Worm (Caenorhabditis elegans) whole organism, L1 larva: ENCODE data around the gene C32H11.3.
A peak's percentile ranks its signal among the peaks of the same experiment; 100 is the strongest.

Source experiments
- aha-1 ChIP-seq: fragments of 150-350 bp; optimal IDR thresholded peaks from 2 replicates; lab custom pipeline; 2014; ENCODE audit warnings: missing biosample characterization, missing genetic modification characterization
- alr-1 ChIP-seq: fragments of 200-800 bp; sonication (Bioruptor generic); optimal IDR thresholded peaks from 2 replicates; lab custom pipeline; 2018; ENCODE audit warnings: borderline replicate concordance, mild to moderate bottlenecking, missing genetic modification characterization, missing compliant biosample characterization
- ama-1 ChIP-seq: fragments of 150-350 bp; optimal IDR thresholded peaks from 2 replicates; lab custom pipeline; 2014
- blmp-1 ChIP-seq: fragments of 150-350 bp; optimal IDR thresholded peaks from 2 replicates; lab custom pipeline; 2014; ENCODE audit warnings: missing biosample characterization, missing genetic modification characterization
- ceh-63 ChIP-seq: fragments of 200-800 bp; sonication (Bioruptor generic); optimal IDR thresholded peaks from 2 replicates; lab custom pipeline; 2018; ENCODE audit warnings: mild to moderate bottlenecking, missing genetic modification characterization, missing compliant biosample characterization
- elt-2 ChIP-seq: sonication (generic microtip); optimal IDR thresholded peaks from 2 replicates; lab custom pipeline; 2016; ENCODE audit warnings: missing genetic modification characterization, mild to moderate bottlenecking, inconsistent platforms, missing compliant biosample characterization, missing genetic modification reagents
- elt-3 ChIP-seq, 6 experiments: fragments of 150-350 bp in 1 of 6; sonication (generic microtip); optimal IDR thresholded peaks; 2 replicates each; lab custom pipeline; 2017 to 2018; ENCODE audit warnings: missing biosample characterization in 6 of 6, missing genetic modification characterization in 6 of 6, inconsistent platforms in 1 of 6
- fkh-10 ChIP-seq: sonication (generic microtip); optimal IDR thresholded peaks from 2 replicates; lab custom pipeline; 2017; ENCODE audit warnings: missing biosample characterization, missing genetic modification reagents, missing genetic modification characterization
- fos-1 ChIP-seq: fragments of 150-350 bp; optimal IDR thresholded peaks from 2 replicates; lab custom pipeline; 2014; ENCODE audit warnings: missing biosample characterization, missing genetic modification characterization
- grh-1 ChIP-seq: fragments of 200-800 bp; sonication (Bioruptor generic); IDR thresholded peaks from 2 replicates; pipeline ENCODE4 v1.3.6; 2022; ENCODE audit warnings: missing genetic modification reagents, missing genetic modification characterization, missing compliant biosample characterization
- isw-1 ChIP-seq: fragments of 200-800 bp; sonication (Bioruptor generic); IDR thresholded peaks from 2 replicates; pipeline ENCODE4 v1.3.6; 2022; ENCODE audit warnings: missing genetic modification characterization, missing compliant biosample characterization
- jun-1 ChIP-seq: fragments of 150-350 bp; optimal IDR thresholded peaks from 2 replicates; lab custom pipeline; 2014; ENCODE audit warnings: missing biosample characterization, missing genetic modification reagents, missing genetic modification characterization
- lin-15B ChIP-seq: fragments of 150-350 bp; sonication (generic microtip); optimal IDR thresholded peaks from 3 replicates; lab custom pipeline; 2014; ENCODE audit warnings: missing biosample characterization, missing genetic modification characterization
- lin-35 ChIP-seq, 2 experiments: fragments of 150-350 bp; optimal IDR thresholded peaks; 2 replicates each; lab custom pipeline; 2014; ENCODE audit warnings: missing biosample characterization in 2 of 2, missing genetic modification characterization in 2 of 2, missing genetic modification reagents in 2 of 2
- lsy-2 ChIP-seq, 2 experiments: fragments of 150-350 bp; optimal IDR thresholded peaks; 2 replicates each; lab custom pipeline; 2014; ENCODE audit warnings: missing biosample characterization in 2 of 2, missing genetic modification characterization in 2 of 2
- mdl-1 ChIP-seq, 2 experiments: fragments of 150-350 bp; optimal IDR thresholded peaks; 2 replicates each; lab custom pipeline; 2014 to 2017; ENCODE audit warnings: missing biosample characterization in 2 of 2, missing genetic modification characterization in 2 of 2, inconsistent platforms in 1 of 2
- nhr-20 ChIP-seq: sonication (generic microtip); optimal IDR thresholded peaks from 2 replicates; lab custom pipeline; 2016; ENCODE audit warnings: mild to moderate bottlenecking, missing genetic modification characterization, missing compliant biosample characterization
- nhr-28 ChIP-seq: fragments of 150-350 bp; optimal IDR thresholded peaks from 2 replicates; lab custom pipeline; 2014; ENCODE audit warnings: missing biosample characterization, missing genetic modification characterization
- nhr-47 ChIP-seq: sonication (generic microtip); optimal IDR thresholded peaks from 2 replicates; lab custom pipeline; 2016; ENCODE audit warnings: mild to moderate bottlenecking, missing genetic modification characterization, moderate library complexity, missing compliant biosample characterization
- nhr-71 ChIP-seq: sonication (generic microtip); optimal IDR thresholded peaks from 2 replicates; lab custom pipeline; 2016; ENCODE audit warnings: mild to moderate bottlenecking, missing genetic modification characterization, moderate library complexity, missing compliant biosample characterization
- nhr-85 ChIP-seq: sonication (generic microtip); peaks from one replicate; lab custom pipeline; 2016; ENCODE audit warnings: missing genetic modification characterization, inconsistent platforms, missing compliant biosample characterization
- pax-3 ChIP-seq: fragments of 200-800 bp; sonication (Bioruptor generic); optimal IDR thresholded peaks from 2 replicates; lab custom pipeline; 2018; ENCODE audit warnings: mild to moderate bottlenecking, missing genetic modification characterization, moderate library complexity, missing compliant biosample characterization
- snpc-4 ChIP-seq: fragments of 150-350 bp; optimal IDR thresholded peaks from 2 replicates; lab custom pipeline; 2014; ENCODE audit warnings: missing biosample characterization, missing genetic modification characterization
- sox-4 ChIP-seq: sonication (generic microtip); optimal IDR thresholded peaks from 2 replicates; lab custom pipeline; 2016; ENCODE audit warnings: missing genetic modification characterization, missing compliant biosample characterization
- sup-37 ChIP-seq: fragments of 200-800 bp; sonication (Bioruptor generic); optimal IDR thresholded peaks from 2 replicates; lab custom pipeline; 2018; ENCODE audit warnings: mild to moderate bottlenecking, missing genetic modification characterization, missing compliant biosample characterization
- swsn-7 ChIP-seq: sonication (generic microtip); optimal IDR thresholded peaks from 2 replicates; lab custom pipeline; 2016; ENCODE audit warnings: missing genetic modification characterization, missing compliant biosample characterization
- tbx-2 ChIP-seq: sonication (generic microtip); optimal IDR thresholded peaks from 2 replicates; lab custom pipeline; 2016; ENCODE audit warnings: missing genetic modification characterization, missing compliant biosample characterization
- unc-30 ChIP-seq: sonication (generic microtip); optimal IDR thresholded peaks from 2 replicates; lab custom pipeline; 2017; ENCODE audit warnings: missing biosample characterization, missing genetic modification characterization
- unc-62 ChIP-seq: fragments of 150-350 bp; optimal IDR thresholded peaks from 2 replicates; lab custom pipeline; 2014; ENCODE audit warnings: missing biosample characterization, missing genetic modification reagents, missing genetic modification characterization
- unc-86 ChIP-seq: sonication (generic microtip); optimal IDR thresholded peaks from 2 replicates; lab custom pipeline; 2016; ENCODE audit warnings: missing genetic modification characterization, missing compliant biosample characterization

The C32H11.3 gene

ce11 chrIV:12906529-12906928 is 11.8 kb upstream of the C32H11.3 start, which contains the start of gene K08D8.3:
K08D8.3 (minus strand) TSS chrIV:12906659.
- TF ChIP-seq ceh-63 (GFP tag; lab: Kevin White, UChicago), result no peak
- no peak for TF ChIP-seq sox-4 (tag; lab: Kevin White, UChicago)
- TF ChIP-seq unc-30 (tag; lab: Kevin White, UChicago), result no peak
- TF ChIP-seq lin-35 (GFP tag; optimal IDR thresholded peaks at IDR 0.05; lab: Kevin White, UChicago), result peak in 1 of 2 experiments; percentile 16
- TF ChIP-seq fkh-10 (GFP tag; lab: Kevin White, UChicago), result no peak
- peak; percentile 86 for TF ChIP-seq elt-2
- TF ChIP-seq nhr-20 (tag; lab: Kevin White, UChicago), result peak; percentile 11
- TF ChIP-seq unc-86 (tag; lab: Kevin White, UChicago), result no peak
- TF ChIP-seq elt-3 (tag; optimal IDR thresholded peaks at IDR 0.05; lab: Kevin White, UChicago), result no peak
- no peak for TF ChIP-seq nhr-85 (tag; lab: Kevin White, UChicago)
- no peak for TF ChIP-seq isw-1

ce11 chrIV:12909871-12910270 is 8.5 kb upstream of the C32H11.3 start, which contains the start of gene K08D8.4:
K08D8.4 (minus strand) TSS chrIV:12909998.
- TF ChIP-seq unc-30 (tag; lab: Kevin White, UChicago) (no peak), blmp-1 (tag; lab: Kevin White, UChicago) (no peak), elt-2 (peak; percentile 58), fos-1 (tag; lab: Kevin White, UChicago) (no peak)

ce11 chrIV:12911990-12912389 is 6.4 kb upstream of the C32H11.3 start, which contains the start of gene K08D8.5:
K08D8.5 (minus strand) TSS chrIV:12912129.
- peak; percentile 84 for TF ChIP-seq elt-2
- no peak for TF ChIP-seq pax-3 (tag; lab: Kevin White, UChicago)

- TF ChIP-seq swsn-7 (tag; lab: Kevin White, UChicago), result no peak
- peak; percentile 0 for TF ChIP-seq nhr-85 (tag; lab: Kevin White, UChicago)
- TF ChIP-seq sup-37 (GFP tag; lab: Kevin White, UChicago), result no peak
- TF ChIP-seq lin-15B (tag; lab: Kevin White, UChicago), result no peak
These were observed 3.8 kb upstream of the C32H11.3 start, which contains the start of gene irg-6 for ce11 chrIV:12914532-12915019. irg-6 (minus strand) TSS chrIV:12914969.

ce11 chrIV:12915479-12915878 is 2.9 kb upstream of the C32H11.3 start, which contains the start of gene srz-15:
srz-15 (plus strand) TSS chrIV:12915779.
- TF ChIP-seq grh-1 (GFP tag; lab: Robert Waterston, UW) (no peak), blmp-1 (tag; lab: Kevin White, UChicago) (no peak)

ce11 chrIV:12920553-12920952 is 2.2 kb downstream of the C32H11.3 start:
- TF ChIP-seq jun-1 (tag; lab: Kevin White, UChicago), result no peak
- no peak for TF ChIP-seq aha-1 (tag; lab: Kevin White, UChicago)
- TF ChIP-seq tbx-2 (tag; lab: Kevin White, UChicago), result no peak
- no peak for TF ChIP-seq nhr-71
- no peak for TF ChIP-seq snpc-4 (tag; lab: Kevin White, UChicago)
- no peak for TF ChIP-seq nhr-47 (tag; lab: Kevin White, UChicago)

- TF ChIP-seq mdl-1 (tag; optimal IDR thresholded peaks at IDR 0.05; lab: Kevin White, UChicago) (no peak), lsy-2 (tag; optimal IDR thresholded peaks at IDR 0.05; lab: Kevin White, UChicago) (no peak), ama-1 (lab: Kevin White, UChicago) (no peak), alr-1 (tag; lab: Kevin White, UChicago) (no peak), elt-2 (peak; percentile 89), ceh-63 (GFP tag; lab: Kevin White, UChicago) (no peak), nhr-28 (tag; lab: Kevin White, UChicago) (no peak), unc-62 (GFP tag; lab: Kevin White, UChicago) (no peak), swsn-7 (tag; lab: Kevin White, UChicago) (no peak)
These were observed 2.7 kb downstream of the C32H11.3 start, which contains the start of gene C32H11.4 for ce11 chrIV:12921027-12921426. C32H11.4 (plus strand) TSS chrIV:12921264.
